Worm (Caenorhabditis elegans): Measurements from ENCODE around the gene T25B9.9.

Gene T25B9.9

ce11 chrIV:10778582-10778981 is 9.1 kb downstream of the T25B9.9 start:
- TF ChIP-seq aly-2 (tag; optimal IDR thresholded peaks at IDR 0.05) (peak; percentile 17), unc-98 (GFP tag; IDR thresholded peaks at IDR 0.05) (no peak), ceh-8 (GFP tag; optimal IDR thresholded peaks at IDR 0.05) (no peak), ceh-63 (GFP tag; optimal IDR thresholded peaks at IDR 0.05) (no peak), F16B12.6 (tag; optimal IDR thresholded peaks at IDR 0.05) (no peak), nhr-19 (GFP tag; conservative IDR thresholded peaks at IDR 0.05) (no peak), ces-1 (GFP tag; optimal IDR thresholded peaks at IDR 0.05) (no peak), nhr-85 (tag) (peak; percentile 39)

ce11 chrIV:10779328-10779727 is 9.9 kb downstream of the T25B9.9 start:
- TF ChIP-seq nhr-12 (tag; optimal IDR thresholded peaks at IDR 0.05) (no peak), lin-15B (tag; optimal IDR thresholded peaks at IDR 0.05) (no peak), ceh-90 (tag; optimal IDR thresholded peaks at IDR 0.05) (no peak), egl-27 (tag; optimal IDR thresholded peaks at IDR 0.05) (no peak)

- no peak for TF ChIP-seq lsy-2 (tag; optimal IDR thresholded peaks at IDR 0.05)
- TF ChIP-seq pax-3 (tag; optimal IDR thresholded peaks at IDR 0.05): no peak
- no peak for TF ChIP-seq unc-86 (tag; optimal IDR thresholded peaks at IDR 0.05)
- TF ChIP-seq rnt-1 (tag; optimal IDR thresholded peaks at IDR 0.05): no peak
- no peak for TF ChIP-seq pqm-1 (tag; optimal IDR thresholded peaks at IDR 0.05)
- TF ChIP-seq swsn-7 (tag; optimal IDR thresholded peaks at IDR 0.05): no peak
- TF ChIP-seq isw-1 (GFP tag; IDR thresholded peaks at IDR 0.05): no peak
- no peak for TF ChIP-seq lin-13 (GFP tag; optimal IDR thresholded peaks at IDR 0.05)
- no peak for TF ChIP-seq hpl-2 (GFP tag; optimal IDR thresholded peaks at IDR 0.05)
- no peak for TF ChIP-seq lin-35 (GFP tag; optimal IDR thresholded peaks at IDR 0.05)
- no peak for TF ChIP-seq vab-15 (tag; optimal IDR thresholded peaks at IDR 0.05)
- no peak for TF ChIP-seq nhr-90 (tag; optimal IDR thresholded peaks at IDR 0.05; ENCODE audit: poor library complexity)
- no peak for TF ChIP-seq F16B12.6 (tag; optimal IDR thresholded peaks at IDR 0.05)
- no peak for TF ChIP-seq fos-1 (tag; optimal IDR thresholded peaks at IDR 0.05)
- no peak for TF ChIP-seq nhr-12 (tag; optimal IDR thresholded peaks at IDR 0.05)
- TF ChIP-seq ceh-82 (tag; optimal IDR thresholded peaks at IDR 0.05): no peak
- no peak for TF ChIP-seq pag-3 (tag; optimal IDR thresholded peaks at IDR 0.05; ENCODE audit: borderline replicate concordance, insufficient read depth)
- no peak for TF ChIP-seq lin-39 (tag; optimal IDR thresholded peaks at IDR 0.05)
- no peak for TF ChIP-seq egl-27 (tag; optimal IDR thresholded peaks at IDR 0.05)
- no peak for TF ChIP-seq blmp-1 (tag; optimal IDR thresholded peaks at IDR 0.05)
Measured at ce11 chrIV:10780583-10780982, 11.1 kb downstream of the T25B9.9 start, which contains the start of gene swt-3. TSS of gene swt-3 (minus strand) at chrIV:10780683.

ce11 chrIV:10781346-10781745 is 11.9 kb downstream of the T25B9.9 start:
- TF ChIP-seq elt-3 (tag; optimal IDR thresholded peaks at IDR 0.05) (peak in 3 of 6 experiments; percentile 24 to 83 (median 34)), blmp-1 (tag; optimal IDR thresholded peaks at IDR 0.05) (peak; percentile 74), nhr-71 (tag; optimal IDR thresholded peaks at IDR 0.05) (peak; percentile 2), nhr-20 (tag; optimal IDR thresholded peaks at IDR 0.05) (peak; percentile 4), lin-15B (tag; optimal IDR thresholded peaks at IDR 0.05) (no peak), nhr-85 (tag) (peak; percentile 15), efl-1 (optimal IDR thresholded peaks at IDR 0.05) (no peak), efl-1 (GFP tag; optimal IDR thresholded peaks at IDR 0.05 in 1 of 2) (peak in 1 of 2 experiments; percentile 2), alr-1 (tag; optimal IDR thresholded peaks at IDR 0.05; ENCODE audit: borderline replicate concordance) (no peak), grh-1 (GFP tag; IDR thresholded peaks at IDR 0.05) (no peak), lin-14 (GFP tag; optimal IDR thresholded peaks at IDR 0.05) (peak; percentile 8), snu-23 (GFP tag; optimal IDR thresholded peaks at IDR 0.05) (peak; percentile 18)
